Fruit fly (Drosophila melanogaster) Kc167 (cell line): ENCODE measurements around the gene CG17490.

Experiments used
- Myc ChIP-seq: fragments of >200 bp; optimal IDR thresholded peaks from 2 replicates; lab custom pipeline; 2017; ENCODE audit warnings: missing external identifiers
- Sin3A ChIP-seq: fragments of >200 bp; optimal IDR thresholded peaks from 2 replicates; lab custom pipeline; 2018; ENCODE audit warnings: missing external identifiers
- insv ChIP-seq: fragments of >200 bp; optimal IDR thresholded peaks from 3 replicates; lab custom pipeline; 2018; ENCODE audit warnings: missing external identifiers
- psq ChIP-seq: fragments of >200 bp; optimal IDR thresholded peaks from 2 replicates; lab custom pipeline; 2017; ENCODE audit warnings: missing external identifiers
- ttk ChIP-seq: sonication (Bioruptor generic); optimal IDR thresholded peaks from 2 replicates; lab custom pipeline; 2017; ENCODE audit warnings: missing external identifiers

DNA sequence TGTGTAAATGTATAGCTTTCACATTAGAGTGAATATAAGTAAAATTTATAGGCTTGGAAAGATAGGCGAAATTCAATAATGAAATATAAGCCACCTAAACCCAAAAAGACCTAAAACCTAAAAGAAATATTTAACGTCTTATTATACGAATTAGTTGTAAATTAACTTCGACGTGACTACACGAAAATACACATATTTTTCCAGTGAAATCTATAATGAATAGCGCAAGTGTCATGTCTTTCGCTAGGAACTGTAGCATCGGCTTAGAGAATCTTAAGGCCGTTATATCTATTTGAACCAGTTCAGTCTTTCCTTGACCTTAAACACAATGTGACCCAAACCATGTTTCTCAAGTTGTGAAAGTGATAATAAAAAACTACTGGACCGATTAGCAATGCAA lies at the start of gene CG17490:
- TF ChIP-seq Sin3A (lab: Kevin White, UChicago) (no peak), psq (no peak), ttk (no peak), Myc (lab: Kevin White, UChicago) (no peak), insv (no peak)
